Worm (Caenorhabditis elegans) whole organism, late embryonic: ENCODE results near the gene alh-9.

Source experiments
- K02D7.2 ChIP-seq: sonication (generic microtip); optimal IDR thresholded peaks from 2 replicates; lab custom pipeline; 2017; ENCODE audit warnings: mild to moderate bottlenecking, missing genetic modification characterization, missing compliant biosample characterization
- ceh-2 ChIP-seq: sonication (generic microtip); optimal IDR thresholded peaks from 2 replicates; lab custom pipeline; 2016; ENCODE audit warnings: missing genotype, missing genetic modification characterization, missing compliant biosample characterization
- ceh-22 ChIP-seq: sonication (generic microtip); optimal IDR thresholded peaks from 2 replicates; lab custom pipeline; 2017; ENCODE audit warnings: missing biosample characterization, missing genetic modification characterization
- ets-4 ChIP-seq: sonication (generic microtip); optimal IDR thresholded peaks from 2 replicates; lab custom pipeline; 2016; ENCODE audit warnings: missing genetic modification characterization, missing compliant biosample characterization
- fax-1 ChIP-seq: sonication (generic microtip); optimal IDR thresholded peaks from 2 replicates; lab custom pipeline; 2016; ENCODE audit warnings: missing genotype, missing genetic modification characterization, missing compliant biosample characterization
- lin-11 ChIP-seq: fragments of 200-800 bp; sonication (Bioruptor generic); optimal IDR thresholded peaks from 2 replicates; lab custom pipeline; 2018; ENCODE audit warnings: mild to moderate bottlenecking, missing genetic modification characterization, missing compliant biosample characterization
- odd-2 ChIP-seq: sonication (generic microtip); optimal IDR thresholded peaks from 2 replicates; lab custom pipeline; 2017; ENCODE audit warnings: antibody characterized with exemption, mild to moderate bottlenecking, missing genetic modification characterization, missing compliant biosample characterization

ce11 chrIII:5884007-5884406 is 28.2 kb downstream of the alh-9 start, which contains the start of gene C28H8.5:
- TF ChIP-seq ceh-22, result no peak
- TF ChIP-seq K02D7.2 (tag; lab: Kevin White, UChicago), result no peak
- TF ChIP-seq ets-4 (tag; lab: Kevin White, UChicago), result no peak
- TF ChIP-seq odd-2, result no peak
- no peak for TF ChIP-seq lin-11 (tag; lab: Kevin White, UChicago)
- no peak for TF ChIP-seq ceh-2 (tag; lab: Kevin White, UChicago)
- no peak for TF ChIP-seq fax-1 (tag; lab: Kevin White, UChicago)
